Fruit fly (Drosophila melanogaster): ENCODE measurements around the gene CG11317.

The CG11317 gene

dm6 chr3R:31059036-31059806 is 37.9 kb downstream of the CG11317 start (continued):
- TF ChIP-seq CG4820 (GFP tag; optimal IDR thresholded peaks at IDR 0.05) (peak; percentile 70), CG2202 (tag; optimal IDR thresholded peaks at IDR 0.05) (peak; percentile 76), CG10654 (GFP tag; optimal IDR thresholded peaks at IDR 0.05) (peak; percentile 75), CG31388 (GFP tag; optimal IDR thresholded peaks at IDR 0.05) (peak; percentile 38), fru (optimal IDR thresholded peaks at IDR 0.05) (no peak), kay (GFP tag; optimal IDR thresholded peaks at IDR 0.05) (peak; percentile 90), Taf1 (GFP tag; IDR thresholded peaks at IDR 0.05) (peak; percentile 72), zen (tag; optimal IDR thresholded peaks at IDR 0.05) (peak; percentile 64), phol (tag; optimal IDR thresholded peaks at IDR 0.05) (peak; percentile 89), Med (GFP tag) (peak; percentile 57), scrt (GFP tag; optimal IDR thresholded peaks at IDR 0.05) (peak; percentile 54), Lim3 (GFP tag; IDR thresholded peaks at IDR 0.05) (no peak), CG15073 (GFP tag; optimal IDR thresholded peaks at IDR 0.05) (peak; percentile 24), lab (GFP tag; optimal IDR thresholded peaks at IDR 0.05) (peak; percentile 86), Ets97D (GFP tag; optimal IDR thresholded peaks at IDR 0.05) (no peak), pan (optimal IDR thresholded peaks at IDR 0.05) (no peak), pan (GFP tag; optimal IDR thresholded peaks at IDR 0.05 in 1 of 2, IDR thresholded peaks at IDR 0.05 in 1 of 2) (peak in 1 of 2 experiments; percentile 79), CG1529 (GFP tag; optimal IDR thresholded peaks at IDR 0.05) (peak; percentile 82), chm (GFP tag; IDR thresholded peaks at IDR 0.05) (peak; percentile 46), slou (GFP tag; optimal IDR thresholded peaks at IDR 0.05) (peak; percentile 17), NFAT (GFP tag; IDR thresholded peaks at IDR 0.05) (peak; percentile 50), pb (GFP tag; optimal IDR thresholded peaks at IDR 0.05) (no peak), corto (GFP tag; optimal IDR thresholded peaks at IDR 0.05) (peak; percentile 73), CTCF (GFP tag; optimal IDR thresholded peaks at IDR 0.05) (peak; percentile 37), klu (GFP tag; IDR thresholded peaks at IDR 0.05) (no peak), crol (GFP tag; IDR thresholded peaks at IDR 0.05) (peak; percentile 81), Oli (tag; optimal IDR thresholded peaks at IDR 0.05) (peak; percentile 86), CG3847 (GFP tag; IDR thresholded peaks at IDR 0.05) (peak; percentile 66), BtbVII (GFP tag; optimal IDR thresholded peaks at IDR 0.05) (peak; percentile 45), CG33213 (GFP tag; optimal IDR thresholded peaks at IDR 0.05) (no peak), trh (GFP tag; optimal IDR thresholded peaks at IDR 0.05) (peak; percentile 70), CG1602 (GFP tag; optimal IDR thresholded peaks at IDR 0.05) (peak; percentile 60), Sox102F (GFP tag; optimal IDR thresholded peaks at IDR 0.05) (peak; percentile 92), CG12104 (GFP tag; optimal IDR thresholded peaks at IDR 0.05) (peak; percentile 79), CG10366 (GFP tag; IDR thresholded peaks at IDR 0.05) (peak; percentile 81), Usf (GFP tag; optimal IDR thresholded peaks at IDR 0.05) (peak; percentile 40), yki (optimal IDR thresholded peaks at IDR 0.05) (peak; percentile 30), lov (optimal IDR thresholded peaks at IDR 0.05) (no peak), lov (GFP tag; IDR thresholded peaks at IDR 0.05) (0 out of 3 replicates have a peak, but pooled peaks have one; percentile 51), CG8281 (tag; optimal IDR thresholded peaks at IDR 0.05) (peak; percentile 55), CG4360 (GFP tag; IDR thresholded peaks at IDR 0.05) (peak; percentile 93), CoRest (tag; optimal IDR thresholded peaks at IDR 0.05) (peak; percentile 87), Optix (GFP tag; IDR thresholded peaks at IDR 0.05) (no peak), cwo (GFP tag; optimal IDR thresholded peaks at IDR 0.05) (peak; percentile 70), unpg (GFP tag; optimal IDR thresholded peaks at IDR 0.05) (peak; percentile 85), CG16779 (GFP tag; IDR thresholded peaks at IDR 0.05) (no peak), mam (GFP tag; optimal IDR thresholded peaks at IDR 0.05) (no peak), tio (GFP tag; optimal IDR thresholded peaks at IDR 0.05) (peak; percentile 79), tin (GFP tag; optimal IDR thresholded peaks at IDR 0.05) (peak; percentile 81), ash1 (GFP tag; optimal IDR thresholded peaks at IDR 0.05) (no peak), CG9215 (GFP tag; IDR thresholded peaks at IDR 0.05) (peak; percentile 53; the same call in 1 of the 2 replicates), CG16863 (GFP tag; optimal IDR thresholded peaks at IDR 0.05) (no peak)
